Fruit fly (Drosophila melanogaster) whole organism, embryonic: ENCODE data around the gene Mkp3.

Experiments
- Awh ChIP-seq: fragments of 200-800 bp; sonication (Bioruptor generic); IDR thresholded peaks from 2 replicates; pipeline ENCODE4, ENCODE4 v1.3.6; 2022; ENCODE audit warnings: missing biosample characterization, missing genetic modification characterization
- CG10366 ChIP-seq: fragments of 200-800 bp; sonication (Bioruptor generic); IDR thresholded peaks from 2 replicates; pipeline ENCODE4 v1.3.6; 2022; ENCODE audit warnings: missing biosample characterization, missing genetic modification characterization
- CG11723 ChIP-seq: fragments of 200-800 bp; sonication (Bioruptor generic); optimal IDR thresholded peaks from 2 replicates; lab custom pipeline; 2017; ENCODE audit warnings: missing biosample characterization, mild to moderate bottlenecking, missing genetic modification characterization
- CG12155 ChIP-seq: fragments of 200-800 bp; sonication (Bioruptor generic); optimal IDR thresholded peaks from 3 replicates; lab custom pipeline; 2016; ENCODE audit warnings: missing biosample characterization, missing genetic modification characterization
- CG13296 ChIP-seq: fragments of 200-800 bp; sonication (Bioruptor generic); optimal IDR thresholded peaks from 3 replicates; lab custom pipeline; 2018; ENCODE audit warnings: missing biosample characterization, mild to moderate bottlenecking, missing genetic modification characterization
- CG16813 ChIP-seq: fragments of 200-800 bp; sonication (Bioruptor generic); IDR thresholded peaks from 3 replicates; pipeline ENCODE4 v1.3.6; 2022; ENCODE audit warnings: missing biosample characterization, missing genetic modification characterization; ENCODE audit not compliant: partially characterized antibody
- CG17568 ChIP-seq: fragments of 200-800 bp; sonication (Bioruptor generic); optimal IDR thresholded peaks from 2 replicates; lab custom pipeline; 2018; ENCODE audit warnings: missing biosample characterization, mild to moderate bottlenecking, missing genetic modification characterization, moderate library complexity
- CG17912 ChIP-seq: fragments of 200-800 bp; sonication (Bioruptor generic); optimal IDR thresholded peaks from 2 replicates; lab custom pipeline; 2018; ENCODE audit warnings: missing biosample characterization, mild to moderate bottlenecking, missing genetic modification characterization
- CG1792 ChIP-seq: fragments of 200-800 bp; sonication (Bioruptor generic); optimal IDR thresholded peaks from 2 replicates; lab custom pipeline; 2016; ENCODE audit warnings: missing biosample characterization, missing genetic modification characterization
- CG18619 ChIP-seq: fragments of 200-800 bp; sonication (Bioruptor generic); optimal IDR thresholded peaks from 3 replicates; lab custom pipeline; 2017; ENCODE audit warnings: missing biosample characterization, mild to moderate bottlenecking, missing genetic modification characterization
- CG2889 ChIP-seq: fragments of 200-800 bp; sonication (Bioruptor generic); IDR thresholded peaks from 3 replicates; pipeline ENCODE4 v1.3.6; 2022; ENCODE audit warnings: missing biosample characterization, missing genetic modification characterization
- CG31388 ChIP-seq: fragments of 200-800 bp; sonication (Bioruptor generic); optimal IDR thresholded peaks from 2 replicates; lab custom pipeline; 2016; ENCODE audit warnings: missing biosample characterization, missing genetic modification characterization
- CG3163 ChIP-seq: fragments of 200-800 bp; sonication (Bioruptor generic); optimal IDR thresholded peaks from 3 replicates; lab custom pipeline; 2016; ENCODE audit warnings: missing biosample characterization, missing genetic modification characterization
- CG34224 ChIP-seq: fragments of 200-800 bp; sonication (Bioruptor generic); IDR thresholded peaks from 3 replicates; pipeline ENCODE4 v1.3.6; 2022; ENCODE audit warnings: missing biosample characterization, missing genetic modification characterization; ENCODE audit not compliant: partially characterized antibody
- CG3838 ChIP-seq: fragments of 200-800 bp; sonication (Bioruptor generic); optimal IDR thresholded peaks from 3 replicates; lab custom pipeline; 2016; ENCODE audit warnings: missing biosample characterization, missing genetic modification characterization
- CG4282 ChIP-seq: fragments of 200-800 bp; sonication (Bioruptor generic); optimal IDR thresholded peaks from 2 replicates; lab custom pipeline; 2016; ENCODE audit warnings: missing biosample characterization, missing genetic modification characterization
- CG4617 ChIP-seq: fragments of 200-800 bp; sonication (Bioruptor generic); optimal IDR thresholded peaks from 3 replicates; lab custom pipeline; 2016; ENCODE audit warnings: missing biosample characterization, missing genetic modification characterization, borderline replicate concordance
- CG6791 ChIP-seq: fragments of 200-800 bp; sonication (Bioruptor generic); IDR thresholded peaks from 3 replicates; pipeline ENCODE4 v1.3.6; 2022; ENCODE audit warnings: missing biosample characterization, missing genetic modification characterization; ENCODE audit not compliant: partially characterized antibody
- CG6813 ChIP-seq: fragments of 200-800 bp; sonication (Bioruptor generic); optimal IDR thresholded peaks from 2 replicates; lab custom pipeline; 2017; ENCODE audit warnings: missing biosample characterization, missing genetic modification characterization, mild to moderate bottlenecking, moderate library complexity, missing genetic modification reagents
- CG8089 ChIP-seq: fragments of 200-800 bp; sonication (Bioruptor generic); optimal IDR thresholded peaks from 3 replicates; lab custom pipeline; 2016; ENCODE audit warnings: missing biosample characterization, missing genetic modification characterization
- CG8281 ChIP-seq: fragments of 200-800 bp; sonication (Bioruptor generic); optimal IDR thresholded peaks from 2 replicates; lab custom pipeline; 2018; ENCODE audit warnings: missing biosample characterization, mild to moderate bottlenecking, missing genetic modification characterization, moderate library complexity
- CG8924 ChIP-seq: fragments of 200-800 bp; optimal IDR thresholded peaks from 3 replicates; lab custom pipeline; 2019; ENCODE audit warnings: missing biosample characterization, mild to moderate bottlenecking, missing genetic modification characterization, moderate library complexity
- CG8944 ChIP-seq: fragments of 200-800 bp; sonication (Bioruptor generic); optimal IDR thresholded peaks from 3 replicates; lab custom pipeline; 2016; ENCODE audit warnings: missing biosample characterization, missing genetic modification characterization
- D ChIP-seq, 2 experiments: fragments of 200-800 bp in 1 of 2; fragments of >200 bp in 1 of 2; sonication (Bioruptor generic) in 1 of 2; optimal IDR thresholded peaks; 2 replicates in 1 of 2; 3 replicates in 1 of 2; lab custom pipeline; 2017; ENCODE audit warnings: mild to moderate bottlenecking in 1 of 2, missing biosample characterization in 1 of 2, missing genetic modification characterization in 1 of 2, missing genetic modification reagents in 1 of 2
- Hand ChIP-seq: fragments of 200-800 bp; sonication (Bioruptor generic); optimal IDR thresholded peaks from 2 replicates; lab custom pipeline; 2017; ENCODE audit warnings: mild to moderate bottlenecking, missing biosample characterization, missing genetic modification reagents, missing genetic modification characterization
- Mes4 ChIP-seq: fragments of 200-800 bp; sonication (Bioruptor generic); optimal IDR thresholded peaks from 2 replicates; lab custom pipeline; 2016; ENCODE audit warnings: missing biosample characterization, missing genetic modification characterization
- Ptx1 ChIP-seq: fragments of 200-800 bp; sonication (Bioruptor generic); IDR thresholded peaks from 2 replicates; pipeline ENCODE4 v1.3.6; 2022; ENCODE audit warnings: missing biosample characterization, missing genetic modification characterization
- Ravus ChIP-seq: fragments of 200-800 bp; sonication (Bioruptor generic); IDR thresholded peaks from 2 replicates; pipeline ENCODE4 v1.3.6; 2022; ENCODE audit warnings: missing biosample characterization, missing genetic modification characterization
- Sox100B ChIP-seq: fragments of 200-800 bp; sonication (Bioruptor generic); optimal IDR thresholded peaks from 3 replicates; lab custom pipeline; 2018; ENCODE audit warnings: missing biosample characterization, mild to moderate bottlenecking, missing genetic modification characterization
- Trl ChIP-seq, 3 experiments: fragments of >200 bp in 2 of 3; fragments of 200-800 bp in 1 of 3; sonication (Bioruptor generic) in 1 of 3; optimal IDR thresholded peaks; 2 replicates in 1 of 3; 3 replicates in 2 of 3; lab custom pipeline; 2016 to 2017; ENCODE audit warnings: missing biosample characterization in 1 of 3, missing genetic modification characterization in 1 of 3
- bigmax ChIP-seq: fragments of 200-800 bp; sonication (Bioruptor generic); optimal IDR thresholded peaks from 2 replicates; lab custom pipeline; 2018; ENCODE audit warnings: missing biosample characterization, mild to moderate bottlenecking, missing genetic modification characterization
- corto ChIP-seq: fragments of 200-800 bp; sonication (Bioruptor generic); optimal IDR thresholded peaks from 2 replicates; lab custom pipeline; 2016; ENCODE audit warnings: missing biosample characterization, mild to moderate bottlenecking, missing genetic modification characterization, moderate library complexity
- dpn ChIP-seq, 2 experiments: fragments of 200-800 bp; sonication (Bioruptor generic); optimal IDR thresholded peaks; 3 replicates each; lab custom pipeline; 2016; ENCODE audit warnings: missing biosample characterization in 2 of 2, missing genetic modification characterization in 2 of 2
- gem ChIP-seq: fragments of 200-800 bp; sonication (Bioruptor generic); optimal IDR thresholded peaks from 2 replicates; lab custom pipeline; 2019; ENCODE audit warnings: missing biosample characterization, mild to moderate bottlenecking, missing genetic modification characterization, moderate library complexity
- gfzf ChIP-seq: fragments of 200-800 bp; sonication (Bioruptor generic); optimal IDR thresholded peaks from 2 replicates; lab custom pipeline; 2016; ENCODE audit warnings: missing biosample characterization, mild to moderate bottlenecking, missing genetic modification characterization, moderate library complexity
- grau ChIP-seq: fragments of 200-800 bp; optimal IDR thresholded peaks from 3 replicates; lab custom pipeline; 2019; ENCODE audit warnings: missing biosample characterization, mild to moderate bottlenecking, missing genetic modification characterization, moderate library complexity
- nerfin-2 ChIP-seq: fragments of 200-800 bp; sonication (Bioruptor generic); IDR thresholded peaks from 2 replicates; pipeline ENCODE4 v1.3.6; 2022; ENCODE audit warnings: missing biosample characterization, missing genetic modification characterization; ENCODE audit not compliant: partially characterized antibody
- pan ChIP-seq, 4 experiments: fragments of >200 bp in 3 of 4; fragments of 200-800 bp in 1 of 4; sonication (Bioruptor generic) in 1 of 4; optimal IDR thresholded peaks in 3 of 4; IDR thresholded peaks in 1 of 4; 2 replicates each; pipeline versions ENCODE4 v1.3.6 to Lab custom; 2017 to 2022; ENCODE audit warnings: missing biosample characterization in 2 of 4, missing genetic modification characterization in 2 of 4, mixed read lengths in 1 of 4
- ranshi ChIP-seq: fragments of 200-800 bp; sonication (Bioruptor generic); IDR thresholded peaks from 2 replicates; pipeline ENCODE4 v1.3.6; 2022; ENCODE audit warnings: missing biosample characterization, missing genetic modification characterization
- sens ChIP-seq: fragments of 200-800 bp; sonication (Bioruptor generic); peaks from one replicate; lab custom pipeline; 2016; ENCODE audit warnings: missing biosample characterization, missing genetic modification characterization
- stwl ChIP-seq: fragments of 200-800 bp; sonication (Bioruptor generic); optimal IDR thresholded peaks from 3 replicates; lab custom pipeline; 2018; ENCODE audit warnings: missing biosample characterization, mild to moderate bottlenecking, missing genetic modification characterization, moderate library complexity
- tgo ChIP-seq: fragments of 200-800 bp; sonication (Bioruptor generic); IDR thresholded peaks from 3 replicates; pipeline ENCODE4 v1.3.6; 2022; ENCODE audit warnings: missing biosample characterization, missing genetic modification characterization
- tna ChIP-seq: fragments of 200-800 bp; sonication (Bioruptor generic); IDR thresholded peaks from 2 replicates; pipeline ENCODE4 v1.3.6; 2022; ENCODE audit warnings: missing biosample characterization, missing genetic modification characterization; ENCODE audit not compliant: partially characterized antibody
- vvl ChIP-seq: fragments of 200-800 bp; sonication (Bioruptor generic); IDR thresholded peaks from 2 replicates; pipeline ENCODE4 v1.3.6; 2022; ENCODE audit warnings: missing biosample characterization, missing genetic modification characterization
- zen ChIP-seq: fragments of 200-800 bp; sonication (Bioruptor generic); optimal IDR thresholded peaks from 3 replicates; lab custom pipeline; 2018; ENCODE audit warnings: missing biosample characterization, mild to moderate bottlenecking, missing genetic modification characterization, moderate library complexity
- zf30C ChIP-seq: fragments of 200-800 bp; sonication (Bioruptor generic); optimal IDR thresholded peaks from 3 replicates; lab custom pipeline; 2018; ENCODE audit warnings: missing biosample characterization, mild to moderate bottlenecking, missing genetic modification characterization

Gene Mkp3

DNA sequence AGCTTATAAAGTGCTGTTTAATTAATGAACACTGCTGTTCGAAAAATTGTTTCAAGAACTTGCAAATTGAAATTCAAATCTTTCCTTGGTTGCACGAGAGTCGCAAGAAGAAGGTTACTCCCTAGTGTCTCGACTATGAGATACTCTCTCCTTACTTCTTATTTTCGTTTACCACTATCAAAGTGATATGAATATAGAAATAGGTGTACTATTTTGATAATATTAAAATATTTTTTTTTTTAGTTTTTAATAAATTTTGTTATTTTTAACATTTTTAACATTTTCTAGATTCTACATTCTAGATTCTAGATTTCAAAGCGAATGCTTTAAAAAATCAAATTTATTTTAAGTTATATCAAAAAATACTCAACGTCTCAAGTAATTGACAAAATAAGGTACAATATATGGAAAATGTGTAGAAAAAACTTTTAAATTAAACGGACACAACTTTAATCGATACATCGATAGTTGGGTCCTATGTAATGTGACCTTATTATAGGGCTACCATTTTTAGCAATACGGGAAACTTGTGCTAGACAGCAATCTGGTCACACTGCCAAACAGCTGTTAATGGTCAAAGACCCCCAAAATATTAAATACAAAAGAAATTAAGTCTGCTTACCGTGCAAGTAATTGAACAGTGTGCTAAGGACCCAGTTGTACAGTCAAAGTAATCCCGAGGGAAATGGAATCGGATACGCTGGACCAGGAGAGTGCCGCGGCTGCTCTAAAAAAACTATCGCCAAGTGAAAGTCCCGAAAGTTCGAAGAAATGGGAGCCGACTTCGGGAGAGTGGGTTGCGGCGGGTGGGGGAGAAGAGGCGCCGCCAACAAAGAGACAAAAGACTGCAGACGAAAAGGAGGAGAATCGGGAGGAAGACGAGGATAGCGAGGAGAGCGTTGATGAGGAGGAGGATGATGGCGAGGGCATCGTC, 6.2 kb upstream of the Mkp3 start, which contains the start of gene MESR6 (continued):
- TF ChIP-seq D (optimal IDR thresholded peaks at IDR 0.05; lab: Kevin White, UChicago) (peak; percentile 14), D (GFP tag; optimal IDR thresholded peaks at IDR 0.05; lab: Kevin White, UChicago) (no peak), grau (tag; lab: Kevin White, UChicago) (peak; percentile 39), CG13296 (peak; percentile 7), gem (peak; percentile 61), Awh (peak; percentile 11; the same call in 1 of the 2 replicates), CG18619 (GFP tag; lab: Kevin White, UChicago) (peak; percentile 41), CG4282 (GFP tag; lab: Kevin White, UChicago) (no peak), vvl (peak; percentile 5; the same call in 1 of the 2 replicates), corto (no peak), dpn (GFP tag; optimal IDR thresholded peaks at IDR 0.05; lab: Kevin White, UChicago) (peak in 1 of 2 experiments; percentile 19), CG10366 (GFP tag; lab: Robert Waterston, UW) (no peak; the same call in 1 of the 2 replicates), CG12155 (no peak), Ptx1 (GFP tag; lab: Robert Waterston, UW) (no peak), bigmax (GFP tag; lab: Kevin White, UChicago) (no peak), Mes4 (GFP tag; lab: Kevin White, UChicago) (no peak), pan (optimal IDR thresholded peaks at IDR 0.05; lab: Kevin White, UChicago) (no peak), pan (GFP tag; optimal IDR thresholded peaks at IDR 0.05 in 1 of 2, IDR thresholded peaks at IDR 0.05 in 1 of 2) (no peak), Sox100B (GFP tag; lab: Kevin White, UChicago) (peak; percentile 31), CG8944 (GFP tag; lab: Kevin White, UChicago) (no peak), CG2889 (GFP tag; lab: Robert Waterston, UW) (no peak), gfzf (peak; percentile 94), Ravus (GFP tag; lab: Robert Waterston, UW) (no peak; the same call in 1 of the 2 replicates), Hand (GFP tag; lab: Kevin White, UChicago) (peak; percentile 35), CG4617 (peak; percentile 42), CG1792 (GFP tag; lab: Kevin White, UChicago) (no peak), CG3838 (GFP tag; lab: Kevin White, UChicago) (no peak), ranshi (peak; percentile 51; the same call in 1 of the 2 replicates), CG6791 (GFP tag; lab: Robert Waterston, UW) (peak; percentile 84), CG16813 (GFP tag; lab: Robert Waterston, UW) (peak; percentile 83), CG8924 (tag; lab: Kevin White, UChicago) (peak; percentile 39), zf30C (no peak), tgo (GFP tag; lab: Robert Waterston, UW) (peak; percentile 11; the same call in 2 of the 3 replicates), Trl (optimal IDR thresholded peaks at IDR 0.05; lab: Kevin White, UChicago) (no peak), Trl (GFP tag; optimal IDR thresholded peaks at IDR 0.05; lab: Kevin White, UChicago) (no peak), tna (GFP tag; lab: Robert Waterston, UW) (peak; percentile 58), CG17568 (no peak), CG11723 (GFP tag; lab: Kevin White, UChicago) (no peak), CG34224 (GFP tag; lab: Robert Waterston, UW) (peak; percentile 92), stwl (tag; lab: Kevin White, UChicago) (peak; percentile 95), CG17912 (GFP tag; lab: Kevin White, UChicago) (peak; percentile 21), CG3163 (no peak), zen (tag; lab: Kevin White, UChicago) (peak; percentile 29), CG6813 (GFP tag; lab: Kevin White, UChicago) (no peak), CG8089 (GFP tag; lab: Kevin White, UChicago) (no peak), sens (peak; percentile 23), nerfin-2 (no peak), CG31388 (GFP tag; lab: Kevin White, UChicago) (no peak), CG8281 (tag; lab: Kevin White, UChicago) (no peak)
